Worm (Caenorhabditis elegans) whole organism, L3 larva: ENCODE results near the gene fig-1.

ENCODE experiments used
- nfya-1 ChIP-seq: sonication (generic microtip); optimal IDR thresholded peaks from 2 replicates; lab custom pipeline; 2017; ENCODE audit warnings: missing genetic modification characterization, mild to moderate bottlenecking, missing compliant biosample characterization, antibody characterized with exemption, moderate library complexity; ENCODE audit not compliant: insufficient read depth
- skn-1 ChIP-seq: fragments of 150-350 bp; optimal IDR thresholded peaks from 2 replicates; lab custom pipeline; 2014; ENCODE audit warnings: missing biosample characterization, missing genetic modification characterization

- TF ChIP-seq skn-1 (tag; lab: Kevin White, UChicago) (no peak), nfya-1 (tag; lab: Kevin White, UChicago) (no peak)
Observed at ce11 chrV:10954334-10954733, 26.7 kb downstream of the fig-1 start, which contains the start of gene clec-221.
